Worm (Caenorhabditis elegans): ENCODE data around the gene mtrr-1.

ce11 chrII:9310794-9311193 is 25.0 kb downstream of the mtrr-1 start:
- TF ChIP-seq W03F9.2 (tag; optimal IDR thresholded peaks at IDR 0.05) (no peak), him-1 (tag; optimal IDR thresholded peaks at IDR 0.05) (no peak), dao-5 (tag; optimal IDR thresholded peaks at IDR 0.05) (no peak)

Measured in whole organism, L4/young adult.